Fruit fly (Drosophila melanogaster) whole organism, embryonic: ENCODE results near the gene AhcyL1.

ENCODE experiments used
- Aef1 ChIP-seq: fragments of 200-800 bp; sonication (Bioruptor generic); IDR thresholded peaks from 3 replicates; pipeline ENCODE4 v1.3.6; 2022; ENCODE audit warnings: missing biosample characterization, missing genetic modification characterization
- Antp ChIP-seq: fragments of 200-800 bp; sonication (Bioruptor generic); optimal IDR thresholded peaks from 3 replicates; lab custom pipeline; 2016; ENCODE audit warnings: missing biosample characterization, missing genetic modification characterization
- Atf6 ChIP-seq: fragments of 200-800 bp; sonication (Bioruptor generic); IDR thresholded peaks from 2 replicates; pipeline ENCODE4 v1.3.6; 2022; ENCODE audit warnings: missing biosample characterization, missing genetic modification characterization
- CG1024 ChIP-seq: fragments of 200-800 bp; sonication (Bioruptor generic); IDR thresholded peaks from 2 replicates; pipeline ENCODE4 v1.3.6; 2022; ENCODE audit warnings: missing biosample characterization, missing genetic modification characterization
- CG10654 ChIP-seq: fragments of 200-800 bp; sonication (Bioruptor generic); optimal IDR thresholded peaks from 2 replicates; lab custom pipeline; 2016; ENCODE audit warnings: missing biosample characterization, missing genetic modification characterization
- CG11093 ChIP-seq: fragments of 200-800 bp; sonication (Bioruptor generic); IDR thresholded peaks from 3 replicates; pipeline ENCODE4 v1.3.6; 2022; ENCODE audit warnings: missing biosample characterization, missing genetic modification characterization
- CG11560 ChIP-seq: fragments of 200-800 bp; sonication (Bioruptor generic); IDR thresholded peaks from 3 replicates; pipeline ENCODE4 v1.3.6; 2022; ENCODE audit warnings: missing biosample characterization, missing genetic modification characterization
- CG14014 ChIP-seq: fragments of 200-800 bp; sonication (Bioruptor generic); IDR thresholded peaks from 2 replicates; pipeline ENCODE4 v1.3.6; 2022; ENCODE audit warnings: missing biosample characterization, missing genetic modification characterization
- CG14667 ChIP-seq: fragments of 200-800 bp; sonication (Bioruptor generic); IDR thresholded peaks from 2 replicates; pipeline ENCODE4 v1.3.6; 2022; ENCODE audit warnings: missing biosample characterization, missing genetic modification characterization
- CG15269 ChIP-seq: fragments of 200-800 bp; sonication (Bioruptor generic); optimal IDR thresholded peaks from 2 replicates; lab custom pipeline; 2018; ENCODE audit warnings: missing biosample characterization, mild to moderate bottlenecking, missing genetic modification characterization, moderate library complexity
- CG16779 ChIP-seq: fragments of 200-800 bp; sonication (Bioruptor generic); IDR thresholded peaks from 2 replicates; pipeline ENCODE4 v1.3.6; 2022; ENCODE audit warnings: missing biosample characterization, missing genetic modification characterization
- CG16815 ChIP-seq: fragments of 200-800 bp; sonication (Bioruptor generic); optimal IDR thresholded peaks from 3 replicates; lab custom pipeline; 2017; ENCODE audit warnings: missing biosample characterization, mild to moderate bottlenecking, missing genetic modification characterization
- CG18764 ChIP-seq: fragments of 200-800 bp; sonication (Bioruptor generic); optimal IDR thresholded peaks from 3 replicates; lab custom pipeline; 2016; ENCODE audit warnings: missing biosample characterization, missing genetic modification characterization
- CG2120 ChIP-seq: fragments of 200-800 bp; sonication (Bioruptor generic); optimal IDR thresholded peaks from 3 replicates; lab custom pipeline; 2016; ENCODE audit warnings: missing biosample characterization, missing genetic modification characterization
- CG2712 ChIP-seq: fragments of 200-800 bp; optimal IDR thresholded peaks from 3 replicates; lab custom pipeline; 2019; ENCODE audit warnings: missing biosample characterization, mild to moderate bottlenecking, missing genetic modification characterization, moderate library complexity
- CG2889 ChIP-seq: fragments of 200-800 bp; sonication (Bioruptor generic); IDR thresholded peaks from 3 replicates; pipeline ENCODE4 v1.3.6; 2022; ENCODE audit warnings: missing biosample characterization, missing genetic modification characterization
- CG32772 ChIP-seq: fragments of 200-800 bp; sonication (Bioruptor generic); IDR thresholded peaks from 2 replicates; pipeline ENCODE4 v1.3.6; 2022; ENCODE audit warnings: missing biosample characterization, missing genetic modification characterization
- CG3847 ChIP-seq: fragments of 200-800 bp; sonication (Bioruptor generic); IDR thresholded peaks from 2 replicates; pipeline ENCODE4 v1.3.6; 2022; ENCODE audit warnings: missing biosample characterization, missing genetic modification characterization
- CG4730 ChIP-seq: fragments of 200-800 bp; sonication (Bioruptor generic); IDR thresholded peaks from 2 replicates; pipeline ENCODE4 v1.3.6; 2022; ENCODE audit warnings: missing biosample characterization, missing genetic modification characterization
- CG6854 ChIP-seq: fragments of 200-800 bp; sonication (Bioruptor generic); optimal IDR thresholded peaks from 3 replicates; lab custom pipeline; 2017; ENCODE audit warnings: missing biosample characterization, mild to moderate bottlenecking, missing genetic modification characterization
- D ChIP-seq, 2 experiments: fragments of 200-800 bp in 1 of 2; fragments of >200 bp in 1 of 2; sonication (Bioruptor generic) in 1 of 2; optimal IDR thresholded peaks; 2 replicates in 1 of 2; 3 replicates in 1 of 2; lab custom pipeline; 2017; ENCODE audit warnings: mild to moderate bottlenecking in 1 of 2, missing biosample characterization in 1 of 2, missing genetic modification characterization in 1 of 2, missing genetic modification reagents in 1 of 2
- Elba2 ChIP-seq: fragments of 200-800 bp; sonication (Bioruptor generic); optimal IDR thresholded peaks from 3 replicates; lab custom pipeline; 2016; ENCODE audit warnings: missing biosample characterization, missing genetic modification characterization
- H2.0 ChIP-seq: fragments of 200-800 bp; sonication (Bioruptor generic); IDR thresholded peaks from 2 replicates; pipeline ENCODE4 v1.3.6; 2022; ENCODE audit warnings: missing biosample characterization, missing genetic modification characterization
- NFAT ChIP-seq: fragments of 200-800 bp; sonication (Bioruptor generic); IDR thresholded peaks from 2 replicates; pipeline ENCODE4 v1.3.6; 2022; ENCODE audit warnings: missing biosample characterization, missing genetic modification characterization
- NfI ChIP-seq: fragments of 200-800 bp; sonication (Bioruptor generic); optimal IDR thresholded peaks from 3 replicates; lab custom pipeline; 2018; ENCODE audit warnings: missing biosample characterization, mild to moderate bottlenecking, missing genetic modification characterization, moderate library complexity
- Oli ChIP-seq: fragments of 200-800 bp; sonication (Bioruptor generic); optimal IDR thresholded peaks from 2 replicates; lab custom pipeline; 2018; ENCODE audit warnings: missing biosample characterization, mild to moderate bottlenecking, missing genetic modification characterization, moderate library complexity
- Optix ChIP-seq: fragments of 200-800 bp; sonication (Bioruptor generic); IDR thresholded peaks from 3 replicates; pipeline ENCODE4 v1.3.6; 2022; ENCODE audit warnings: missing biosample characterization, missing genetic modification characterization
- PHDP ChIP-seq: fragments of 200-800 bp; sonication (Bioruptor generic); optimal IDR thresholded peaks from 3 replicates; lab custom pipeline; 2018; ENCODE audit warnings: missing biosample characterization, mild to moderate bottlenecking, missing genetic modification characterization, moderate library complexity
- Xbp1 ChIP-seq: fragments of 200-800 bp; sonication (Bioruptor generic); optimal IDR thresholded peaks from 3 replicates; lab custom pipeline; 2016; ENCODE audit warnings: missing biosample characterization, mild to moderate bottlenecking, missing genetic modification characterization
- ac ChIP-seq: fragments of 200-800 bp; sonication (Bioruptor generic); optimal IDR thresholded peaks from 3 replicates; lab custom pipeline; 2017; ENCODE audit warnings: missing biosample characterization, mild to moderate bottlenecking, missing genetic modification characterization
- bcd ChIP-seq: fragments of 200-800 bp; sonication (Bioruptor generic); optimal IDR thresholded peaks from 2 replicates; lab custom pipeline; 2017; ENCODE audit warnings: missing biosample characterization, mild to moderate bottlenecking, missing genetic modification characterization
- btn ChIP-seq: fragments of 200-800 bp; sonication (Bioruptor generic); optimal IDR thresholded peaks from 2 replicates; lab custom pipeline; 2016; ENCODE audit warnings: missing biosample characterization, missing genetic modification characterization
- cad ChIP-seq: fragments of >200 bp; optimal IDR thresholded peaks from 2 replicates; lab custom pipeline; 2017; ENCODE audit warnings: missing biosample characterization, missing genetic modification characterization
- cas ChIP-seq: fragments of 200-800 bp; sonication (Bioruptor generic); IDR thresholded peaks from 2 replicates; pipeline ENCODE4 v1.3.6; 2022; ENCODE audit warnings: missing biosample characterization, missing genetic modification characterization
- corto ChIP-seq: fragments of 200-800 bp; sonication (Bioruptor generic); optimal IDR thresholded peaks from 2 replicates; lab custom pipeline; 2016; ENCODE audit warnings: missing biosample characterization, mild to moderate bottlenecking, missing genetic modification characterization, moderate library complexity
- dysf ChIP-seq: fragments of 200-800 bp; sonication (Bioruptor generic); IDR thresholded peaks from 3 replicates; pipeline ENCODE4 v1.3.6; 2022; ENCODE audit warnings: missing biosample characterization, missing genetic modification characterization
- esg ChIP-seq: fragments of 200-800 bp; sonication (Bioruptor generic); conservative IDR thresholded peaks from 2 replicates; pipeline ENCODE4 v1.3.6; 2022; ENCODE audit warnings: missing biosample characterization, missing genetic modification characterization
- gsb ChIP-seq: fragments of 200-800 bp; sonication (Bioruptor generic); IDR thresholded peaks from 2 replicates; pipeline ENCODE4 v1.3.6; 2022; ENCODE audit warnings: missing biosample characterization, missing genetic modification characterization
- kah ChIP-seq: fragments of 200-800 bp; sonication (Bioruptor generic); optimal IDR thresholded peaks from 2 replicates; lab custom pipeline; 2018; ENCODE audit warnings: missing biosample characterization, mild to moderate bottlenecking, missing genetic modification characterization
- lab ChIP-seq: fragments of 200-800 bp; sonication (Bioruptor generic); optimal IDR thresholded peaks from 3 replicates; lab custom pipeline; 2017; ENCODE audit warnings: missing biosample characterization, missing genetic modification characterization, mild to moderate bottlenecking, moderate library complexity, missing genetic modification reagents
- lilli ChIP-seq: fragments of 200-800 bp; sonication (Bioruptor generic); optimal IDR thresholded peaks from 3 replicates; lab custom pipeline; 2016; ENCODE audit warnings: missing biosample characterization, missing genetic modification characterization
- pfk ChIP-seq: fragments of 200-800 bp; sonication (Bioruptor generic); optimal IDR thresholded peaks from 2 replicates; lab custom pipeline; 2018; ENCODE audit warnings: missing biosample characterization, mild to moderate bottlenecking, missing genetic modification characterization, moderate library complexity
- pros ChIP-seq: fragments of 200-800 bp; sonication (Bioruptor generic); optimal IDR thresholded peaks from 3 replicates; lab custom pipeline; 2019; ENCODE audit warnings: missing biosample characterization, mild to moderate bottlenecking, missing genetic modification characterization, moderate library complexity
- psq ChIP-seq: fragments of 200-800 bp; sonication (Bioruptor generic); optimal IDR thresholded peaks from 2 replicates; lab custom pipeline; 2017; ENCODE audit warnings: missing biosample characterization, missing genetic modification characterization
- rib ChIP-seq: fragments of 200-800 bp; sonication (Bioruptor generic); IDR thresholded peaks from 2 replicates; pipeline ENCODE4 v1.3.6; 2022; ENCODE audit warnings: missing biosample characterization, missing genetic modification characterization
- seq ChIP-seq: fragments of 200-800 bp; sonication (Bioruptor generic); IDR thresholded peaks from 2 replicates; pipeline ENCODE4 v1.3.6; 2022; ENCODE audit warnings: missing biosample characterization, missing genetic modification characterization
- sim ChIP-seq: fragments of 200-800 bp; sonication (Bioruptor generic); IDR thresholded peaks from 2 replicates; pipeline ENCODE4 v1.3.6; 2022; ENCODE audit warnings: missing biosample characterization, missing genetic modification characterization
- ssp ChIP-seq: fragments of 200-800 bp; sonication (Bioruptor generic); IDR thresholded peaks from 2 replicates; pipeline ENCODE4 v1.3.6; 2022; ENCODE audit warnings: missing biosample characterization, missing genetic modification characterization
- wdn ChIP-seq: fragments of 200-800 bp; sonication (Bioruptor generic); IDR thresholded peaks from 2 replicates; pipeline ENCODE4 v1.3.6; 2022; ENCODE audit warnings: missing biosample characterization, missing genetic modification characterization
- zen ChIP-seq: fragments of 200-800 bp; sonication (Bioruptor generic); optimal IDR thresholded peaks from 3 replicates; lab custom pipeline; 2018; ENCODE audit warnings: missing biosample characterization, mild to moderate bottlenecking, missing genetic modification characterization, moderate library complexity
- zfh1 ChIP-seq: fragments of 200-800 bp; sonication (Bioruptor generic); IDR thresholded peaks from 3 replicates; pipeline ENCODE4 v1.3.6; 2022; ENCODE audit warnings: missing biosample characterization, missing genetic modification characterization

The AhcyL1 gene

dm6 chr3L:2727023-2727422 is 45.1 kb downstream of the AhcyL1 start (continued):
- peak; percentile 14 for TF ChIP-seq CG16815
- TF ChIP-seq Atf6 (GFP tag; lab: Robert Waterston, UW), result peak; percentile 72
- TF ChIP-seq Xbp1, result peak; percentile 4
- peak; percentile 40 for TF ChIP-seq bcd (GFP tag; lab: Kevin White, UChicago)
- peak; percentile 26 for TF ChIP-seq NfI (GFP tag; lab: Kevin White, UChicago)
- peak; percentile 37; the same call in 1 of the 2 replicates for TF ChIP-seq CG4730 (GFP tag; lab: Robert Waterston, UW)
- 0 out of 3 replicates have a peak, but pooled peaks have one; percentile 48 for TF ChIP-seq CG2889
- 0 out of 2 replicates have a peak, but pooled peaks have one; percentile 20 for TF ChIP-seq wdn (GFP tag; lab: Robert Waterston, UW)
- peak; percentile 20; the same call in 1 of the 3 replicates for TF ChIP-seq Optix (GFP tag; lab: Robert Waterston, UW)
- TF ChIP-seq CG14014 (GFP tag; lab: Robert Waterston, UW), result peak; percentile 81
- no peak for TF ChIP-seq Antp
- TF ChIP-seq CG11093 (GFP tag; lab: Robert Waterston, UW), result peak; percentile 55; the same call in 1 of the 3 replicates
- TF ChIP-seq pfk, result no peak
- TF ChIP-seq seq, result peak; percentile 65
- 0 out of 2 replicates have a peak, but pooled peaks have one; percentile 23 for TF ChIP-seq CG16779 (GFP tag; lab: Robert Waterston, UW)
- TF ChIP-seq CG11560 (tag; lab: Robert Waterston, UW), result no peak
- 0 out of 2 replicates have a peak, but pooled peaks have one; percentile 45 for TF ChIP-seq rib
- TF ChIP-seq NFAT (GFP tag; lab: Robert Waterston, UW), result 0 out of 2 replicates have a peak, but pooled peaks have one; percentile 37
- TF ChIP-seq dysf, result peak; percentile 81
- TF ChIP-seq CG6854 (GFP tag; lab: Kevin White, UChicago), result no peak
- no peak for TF ChIP-seq CG10654 (GFP tag; lab: Kevin White, UChicago)
- peak; percentile 71 for TF ChIP-seq gsb
- TF ChIP-seq cad, result no peak
- TF ChIP-seq pros (GFP tag; lab: Kevin White, UChicago), result no peak
- no peak for TF ChIP-seq lilli (GFP tag; lab: Kevin White, UChicago)
- TF ChIP-seq cas (GFP tag; lab: Robert Waterston, UW), result peak; percentile 45; the same call in 1 of the 2 replicates
- no peak for TF ChIP-seq zen
- TF ChIP-seq PHDP (tag; lab: Kevin White, UChicago), result no peak
- TF ChIP-seq esg, result peak; percentile 64
- no peak for TF ChIP-seq CG1024 (GFP tag; lab: Robert Waterston, UW)
- no peak for TF ChIP-seq corto (GFP tag; lab: Kevin White, UChicago)
- no peak for TF ChIP-seq ac (GFP tag; lab: Kevin White, UChicago)
- no peak for TF ChIP-seq btn (GFP tag; lab: Kevin White, UChicago)
- TF ChIP-seq kah (GFP tag; lab: Kevin White, UChicago), result no peak
- no peak for TF ChIP-seq CG18764 (GFP tag; lab: Kevin White, UChicago)
- peak; percentile 34; the same call in 1 of the 3 replicates for TF ChIP-seq Aef1 (GFP tag; lab: Robert Waterston, UW)
- TF ChIP-seq CG2712 (tag; lab: Kevin White, UChicago), result no peak
- peak; percentile 45 for TF ChIP-seq CG15269
- 0 out of 2 replicates have a peak, but pooled peaks have one; percentile 18 for TF ChIP-seq ssp (GFP tag; lab: Robert Waterston, UW)
- TF ChIP-seq Oli (tag; lab: Kevin White, UChicago), result peak; percentile 39
- peak; percentile 76 for TF ChIP-seq CG3847 (GFP tag; lab: Robert Waterston, UW)
- TF ChIP-seq zfh1 (GFP tag; lab: Robert Waterston, UW), result peak; percentile 51; the same call in 2 of the 3 replicates
- peak; percentile 47 for TF ChIP-seq lab (GFP tag; lab: Kevin White, UChicago)
- TF ChIP-seq CG32772 (GFP tag; lab: Robert Waterston, UW), result peak; percentile 57
- peak; percentile 40 for TF ChIP-seq CG2120
- peak; percentile 68 for TF ChIP-seq H2.0 (GFP tag; lab: Robert Waterston, UW)
- TF ChIP-seq Elba2 (GFP tag; lab: Kevin White, UChicago), result no peak
- TF ChIP-seq D (optimal IDR thresholded peaks at IDR 0.05; lab: Kevin White, UChicago), result no peak
- TF ChIP-seq D (GFP tag; optimal IDR thresholded peaks at IDR 0.05; lab: Kevin White, UChicago), result no peak
- no peak for TF ChIP-seq sim (GFP tag; lab: Robert Waterston, UW)
- TF ChIP-seq psq (GFP tag; lab: Kevin White, UChicago), result no peak
- TF ChIP-seq CG14667 (GFP tag; lab: Robert Waterston, UW), result peak; percentile 53
